Fruit fly (Drosophila melanogaster) ovary, adult (tissue): ENCODE measurements around the gene CG4239.

ENCODE experiments used
- CG17801 ChIP-seq: fragments of 200-800 bp; optimal IDR thresholded peaks from 2 replicates; lab custom pipeline; 2019; ENCODE audit warnings: missing biosample characterization, mild to moderate bottlenecking, missing genetic modification characterization, moderate library complexity; ENCODE audit not compliant: partially characterized antibody

Gene CG4239

DNA sequence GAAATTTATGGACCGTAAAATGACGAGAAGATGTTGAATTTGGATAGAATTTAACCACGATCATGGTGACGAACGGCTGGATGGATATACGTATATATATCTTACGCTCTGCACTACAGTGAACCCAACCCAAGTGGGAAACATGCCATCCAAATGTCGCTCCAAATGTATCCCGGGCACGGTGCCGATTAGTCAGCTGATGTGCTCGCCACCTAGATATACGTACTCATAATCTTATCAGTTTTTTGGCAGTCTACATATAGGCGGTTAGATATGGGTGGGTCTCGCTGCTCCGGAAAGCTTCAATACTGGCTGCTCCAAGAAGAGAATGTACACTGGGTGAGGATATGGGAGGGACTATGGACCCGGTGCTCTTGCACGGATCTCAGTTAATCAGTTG, 21.0 kb downstream of the CG4239 start:
- TF ChIP-seq CG17801, result no peak

DNA sequence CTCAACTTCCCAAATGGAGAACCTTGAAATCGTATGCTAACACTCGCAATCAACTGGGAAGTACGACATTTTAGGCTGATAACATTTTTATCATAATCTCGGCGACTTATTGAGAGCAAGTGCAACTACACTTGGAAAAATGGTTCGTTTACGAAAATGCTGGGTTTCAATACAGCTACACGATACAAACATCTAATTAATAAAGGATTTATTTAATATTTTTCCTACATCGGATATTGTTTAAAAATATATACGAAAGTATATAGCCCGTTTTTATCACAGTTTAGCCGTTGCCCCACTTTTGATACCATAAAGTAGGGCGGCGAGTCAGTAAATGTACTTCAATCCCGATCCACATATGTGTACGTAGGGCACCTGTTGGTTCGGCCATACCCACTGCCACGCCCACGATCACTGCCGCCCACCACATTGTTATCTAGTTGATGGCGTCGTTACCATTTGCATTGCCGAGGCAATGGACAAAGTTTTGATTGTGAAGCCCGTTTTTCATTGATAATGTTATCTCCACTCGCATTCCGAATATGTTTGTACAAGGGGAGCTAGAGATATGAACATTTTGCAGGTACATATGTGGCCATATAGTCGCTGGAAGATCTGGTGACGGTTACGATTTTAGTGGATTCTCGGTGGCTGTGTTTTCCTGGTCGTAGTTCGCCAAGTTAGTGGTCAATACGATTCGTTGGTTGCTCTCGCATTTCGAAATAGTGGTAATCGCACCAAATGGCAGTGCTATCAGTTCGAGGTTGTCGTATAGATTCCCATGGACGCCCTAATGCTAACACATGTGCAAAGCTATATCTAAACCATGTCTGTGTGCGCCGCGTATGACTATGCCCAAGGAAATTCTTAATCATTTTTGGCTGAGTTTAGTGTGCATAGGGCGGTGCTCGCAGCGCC, 29.6 kb downstream of the CG4239 start, which contains the start of gene Traf-like:
Gene Traf-like (plus strand): TSS at position 596 of the 918 bp plus-strand sequence.
- TF ChIP-seq CG17801, result no peak

DNA sequence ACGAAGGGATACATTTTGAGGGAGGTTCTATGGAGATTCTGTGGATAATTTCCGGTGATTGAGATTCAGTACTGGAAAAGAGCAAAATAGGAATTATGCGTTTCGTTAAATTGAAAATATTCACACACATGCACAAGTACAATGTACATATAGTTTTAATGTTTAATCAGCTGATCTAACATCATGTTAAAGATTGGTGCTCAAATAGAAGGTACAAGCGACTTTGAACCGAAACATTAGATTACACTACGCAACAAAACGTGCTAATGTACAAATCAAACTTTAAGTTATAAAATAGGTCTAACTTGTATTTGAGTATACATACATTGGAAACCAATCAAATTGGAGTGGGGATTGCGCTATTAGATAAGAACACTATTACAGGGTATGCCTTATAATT, 35.0 kb downstream of the CG4239 start:
- TF ChIP-seq CG17801, result no peak

DNA sequence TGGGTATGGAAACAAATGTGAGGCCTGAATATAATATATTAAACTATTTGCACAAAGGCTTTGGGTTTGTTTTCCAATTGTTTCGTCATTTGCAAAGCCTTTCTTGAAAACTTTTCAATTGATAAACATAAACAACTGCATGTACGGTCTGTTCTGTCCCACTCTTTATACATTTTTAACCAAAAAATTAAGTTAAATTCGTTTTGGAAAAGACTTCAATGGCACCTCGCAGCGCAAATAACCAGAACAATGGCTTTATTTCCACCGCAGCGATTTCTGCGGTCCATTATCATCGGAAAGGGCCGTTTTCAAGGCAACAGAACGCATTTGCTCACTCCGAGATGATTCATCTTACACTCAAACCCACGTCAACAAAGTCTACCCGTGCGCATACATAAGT, 35.8 kb downstream of the CG4239 start:
- no peak for TF ChIP-seq CG17801

DNA sequence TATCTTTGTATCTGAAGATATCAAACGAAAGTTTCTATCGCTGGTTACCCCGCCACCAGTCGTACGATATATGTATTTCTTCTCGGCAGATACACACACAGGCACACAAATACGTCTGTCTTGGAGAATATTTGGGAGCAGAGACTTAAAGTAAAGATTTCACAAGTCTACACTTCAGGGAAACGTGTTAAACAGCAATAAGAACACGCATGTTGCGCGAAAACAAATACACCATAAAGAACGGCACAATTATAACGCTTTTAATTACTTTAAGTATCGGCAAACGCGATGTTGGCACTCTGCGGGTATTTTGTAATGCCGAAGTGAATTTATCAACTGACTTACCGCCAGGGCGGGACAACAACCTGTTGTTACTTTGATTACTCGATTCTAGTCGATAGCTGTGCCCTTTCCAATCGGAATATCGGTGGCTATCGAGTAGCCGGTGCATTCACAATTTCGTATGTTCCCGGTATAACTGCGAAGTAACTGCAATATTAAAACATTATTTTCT, 36.9 kb downstream of the CG4239 start, which contains the start of gene AnxB11:
Gene AnxB11 (minus strand): TSS at position 367 of the 514 bp plus-strand sequence.
- TF ChIP-seq CG17801, result no peak

DNA sequence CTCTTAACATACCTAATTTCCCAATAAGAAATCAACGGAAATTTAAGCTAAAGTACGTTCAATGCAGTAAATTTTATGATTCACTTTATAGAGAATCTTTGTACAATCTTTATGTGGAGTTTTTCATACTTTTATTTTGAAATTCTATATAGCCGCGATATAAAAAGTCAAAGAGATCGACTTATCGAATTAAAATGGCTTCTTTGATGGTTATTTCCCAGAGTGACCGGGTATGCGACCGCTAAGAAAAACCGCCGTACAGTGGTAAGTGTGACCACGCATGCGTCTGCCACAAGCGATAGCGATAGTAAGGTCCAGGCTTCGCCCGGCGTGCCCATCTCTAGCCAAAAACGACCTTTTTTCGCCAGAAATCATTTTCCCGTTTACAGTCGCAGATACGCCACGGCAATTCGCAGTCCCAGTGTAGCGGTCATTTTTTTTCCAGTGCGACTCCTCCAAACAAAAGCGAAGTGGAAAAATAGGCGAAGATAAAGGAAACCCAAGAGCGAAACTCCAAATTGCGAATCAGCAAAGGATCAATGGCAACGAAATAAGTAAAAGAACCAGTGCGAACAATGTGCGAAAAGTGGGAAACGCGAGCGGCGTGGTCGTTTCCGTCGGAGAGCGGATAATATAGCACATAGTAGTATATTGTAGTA, 37.5 kb downstream of the CG4239 start, which contains the start of gene hang:
Gene hang (plus strand): TSS at position 366 of the 659 bp plus-strand sequence.
- TF ChIP-seq CG17801, result peak; percentile 37

DNA sequence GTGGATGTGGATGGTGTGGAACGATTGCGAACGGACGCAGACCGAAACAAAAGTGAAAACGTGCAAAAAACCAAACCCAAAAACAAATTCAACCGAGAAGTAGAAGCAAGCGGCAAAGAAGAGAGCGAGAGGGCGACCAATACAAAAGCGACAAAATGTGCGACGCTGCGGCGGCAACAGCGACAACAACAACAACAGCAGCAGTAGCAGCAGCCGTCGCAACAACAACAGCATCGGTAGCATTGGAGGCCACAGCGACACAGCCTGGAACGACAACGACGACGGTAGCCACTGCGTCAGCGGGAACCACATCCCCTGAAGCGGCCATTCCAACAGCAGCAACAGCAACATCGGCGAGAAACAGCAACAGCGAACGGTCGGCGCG, 38.0 kb downstream of the CG4239 start:
- TF ChIP-seq CG17801, result peak; percentile 36

DNA sequence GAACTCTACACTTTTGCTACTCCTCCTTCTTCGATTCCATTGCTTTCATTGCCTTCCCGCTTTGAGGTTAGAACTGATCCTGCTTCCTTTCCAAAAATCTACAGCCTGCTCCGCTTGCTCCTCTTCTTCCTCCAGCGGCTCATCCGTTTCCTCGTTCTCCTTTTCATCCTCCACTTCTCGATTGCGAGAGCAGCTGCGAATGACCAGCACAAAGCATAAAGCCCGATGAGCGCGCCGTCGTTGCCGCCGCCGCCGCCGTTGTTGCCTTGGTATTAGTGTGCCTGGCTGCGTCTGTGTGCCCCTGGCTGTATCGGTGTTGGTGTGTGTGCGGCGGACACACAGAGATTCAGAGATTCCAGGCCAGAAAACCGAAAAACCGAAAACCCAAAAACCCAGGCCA, 39.2 kb downstream of the CG4239 start:
- no peak for TF ChIP-seq CG17801

DNA sequence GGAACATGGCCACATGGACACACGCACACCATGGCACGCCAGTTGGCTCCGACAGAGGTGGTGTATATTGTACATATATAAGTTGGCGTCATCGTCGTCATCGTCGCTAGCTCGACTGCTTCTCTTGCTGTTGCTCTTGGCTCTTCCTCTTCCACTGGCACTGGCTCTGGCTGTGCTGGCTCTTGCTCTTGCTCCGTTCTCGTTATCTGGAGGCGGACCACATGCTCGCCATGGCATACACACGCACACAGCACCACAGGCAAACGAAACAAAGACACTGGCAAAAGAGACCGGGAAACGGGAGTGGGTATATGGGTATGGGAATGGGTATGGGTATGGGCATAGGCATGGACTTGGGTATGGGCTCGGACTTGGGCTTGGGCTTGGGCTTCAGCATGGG, 40.1 kb downstream of the CG4239 start:
- TF ChIP-seq CG17801, result no peak

DNA sequence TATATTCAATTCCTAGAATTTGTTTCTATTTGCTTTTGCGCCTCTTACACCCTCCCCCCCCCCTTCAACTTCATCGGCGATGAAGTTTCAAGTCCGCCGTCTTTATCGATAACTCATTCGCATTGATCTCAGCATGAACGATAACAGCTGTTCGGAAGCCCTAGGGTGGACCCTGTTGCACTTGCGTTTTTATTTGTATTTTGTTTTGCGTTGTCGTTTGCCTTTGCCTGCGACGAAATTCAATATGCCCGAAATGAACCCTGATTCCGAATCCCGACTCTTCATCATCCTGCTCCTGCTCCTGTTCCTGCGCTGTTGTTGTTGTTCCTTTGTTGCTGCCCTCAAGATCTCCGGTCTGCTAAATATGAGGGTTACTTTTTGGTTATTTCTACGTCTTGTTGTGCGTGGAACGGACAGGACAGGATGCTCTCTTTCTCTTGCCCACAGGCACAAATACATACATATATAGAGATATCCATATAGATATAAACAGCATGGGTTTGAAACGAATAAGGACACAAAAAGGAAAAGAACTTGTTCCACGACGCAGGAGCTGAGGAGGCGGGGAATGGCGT, 41.5 kb downstream of the CG4239 start:
- no peak for TF ChIP-seq CG17801

DNA sequence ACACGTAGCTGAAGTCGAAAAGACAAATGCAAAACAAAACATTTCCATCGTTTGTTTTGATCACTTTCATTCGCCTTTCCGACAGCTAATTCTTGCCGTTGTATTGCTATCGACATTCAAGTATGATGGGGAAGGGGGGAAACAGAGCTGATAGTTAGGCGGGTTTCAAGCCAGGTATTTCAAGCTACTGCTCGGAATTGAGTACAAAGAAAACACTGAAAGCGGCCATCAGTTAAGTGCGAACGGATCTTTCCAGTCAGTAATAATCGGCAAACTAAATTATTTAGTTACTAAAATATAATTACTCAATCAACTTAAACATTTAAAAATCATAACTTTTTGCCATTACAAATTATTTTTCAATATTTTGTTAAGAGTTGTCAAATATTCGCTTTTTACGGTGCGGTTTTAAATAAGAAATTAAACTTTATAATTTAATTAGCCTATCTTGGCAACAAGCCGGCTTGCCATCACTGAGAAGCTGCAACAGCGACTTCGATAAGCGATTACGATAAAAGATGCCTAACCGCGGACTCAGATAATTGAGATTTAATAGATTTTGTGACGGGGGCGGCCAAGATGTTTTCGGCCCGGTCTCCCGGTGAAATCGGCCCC, 42.8 kb downstream of the CG4239 start:
- no peak for TF ChIP-seq CG17801

DNA sequence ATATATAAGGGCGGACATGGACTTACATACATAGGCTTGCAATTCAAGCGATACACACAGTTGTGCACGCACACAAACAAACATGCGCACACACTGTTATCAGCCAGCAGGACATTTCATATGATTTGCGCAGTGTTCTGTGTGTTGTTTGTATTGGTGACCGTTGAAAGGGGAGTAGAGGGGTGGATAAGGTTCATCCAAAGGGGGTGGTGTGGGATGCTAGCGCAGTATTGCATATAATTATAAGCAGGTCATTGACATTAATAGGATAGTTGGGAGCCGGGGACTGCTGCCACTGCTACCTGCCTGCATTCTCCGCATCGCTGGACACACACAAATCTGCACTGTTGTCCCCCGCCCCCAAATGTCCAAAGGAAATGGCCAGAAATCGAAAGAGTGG, 43.4 kb downstream of the CG4239 start:
- TF ChIP-seq CG17801, result no peak
